Fruit fly (Drosophila melanogaster) whole organism, adult: ENCODE results near the gene CG10175.

Experiments used
- CG11617 ChIP-seq: fragments of 200-800 bp; sonication (Bioruptor generic); optimal IDR thresholded peaks from 2 replicates; lab custom pipeline; 2017; ENCODE audit warnings: mild to moderate bottlenecking, missing biosample characterization, missing genetic modification reagents, missing genetic modification characterization
- CG12768 ChIP-seq: fragments of 200-800 bp; sonication (Bioruptor generic); optimal IDR thresholded peaks from 2 replicates; lab custom pipeline; 2017; ENCODE audit warnings: missing biosample characterization, missing genetic modification characterization, mild to moderate bottlenecking, moderate library complexity, missing genetic modification reagents
- CG14711 ChIP-seq: fragments of 200-800 bp; sonication (Bioruptor generic); optimal IDR thresholded peaks from 2 replicates; lab custom pipeline; 2018; ENCODE audit warnings: missing biosample characterization, mild to moderate bottlenecking, missing genetic modification characterization, moderate library complexity
- CG5204 ChIP-seq: fragments of 200-800 bp; sonication (Bioruptor generic); optimal IDR thresholded peaks from 2 replicates; lab custom pipeline; 2016; ENCODE audit warnings: missing biosample characterization, missing genetic modification characterization
- Clk ChIP-seq: fragments of 200-800 bp; sonication (Bioruptor generic); optimal IDR thresholded peaks from 2 replicates; lab custom pipeline; 2017; ENCODE audit warnings: missing biosample characterization, missing genetic modification characterization
- Crg-1 ChIP-seq: fragments of 200-800 bp; sonication (Bioruptor generic); optimal IDR thresholded peaks from 2 replicates; lab custom pipeline; 2016; ENCODE audit warnings: missing biosample characterization, missing genetic modification characterization
- Hr96 ChIP-seq: fragments of 200-800 bp; sonication (Bioruptor generic); optimal IDR thresholded peaks from 2 replicates; lab custom pipeline; 2016; ENCODE audit warnings: missing biosample characterization, missing genetic modification characterization
- Mnt ChIP-seq: fragments of 200-800 bp; sonication (Bioruptor generic); optimal IDR thresholded peaks from 2 replicates; lab custom pipeline; 2016; ENCODE audit warnings: missing biosample characterization, mild to moderate bottlenecking, missing genetic modification characterization
- cic ChIP-seq: fragments of 200-800 bp; sonication (Bioruptor generic); optimal IDR thresholded peaks from 2 replicates; lab custom pipeline; 2017; ENCODE audit warnings: missing biosample characterization, mild to moderate bottlenecking, missing genetic modification characterization, moderate library complexity
- cnc ChIP-seq, 2 experiments: fragments of >200 bp; optimal IDR thresholded peaks; 2 replicates each; lab custom pipeline; 2017
- kay ChIP-seq: fragments of 200-800 bp; sonication (Bioruptor generic); peaks from one replicate; lab custom pipeline; 2016; ENCODE audit warnings: missing biosample characterization, missing genetic modification characterization, borderline replicate concordance
- tj ChIP-seq: fragments of 200-800 bp; sonication (Bioruptor generic); optimal IDR thresholded peaks from 3 replicates; lab custom pipeline; 2017; ENCODE audit warnings: missing biosample characterization, mild to moderate bottlenecking, missing genetic modification characterization, moderate library complexity

DNA sequence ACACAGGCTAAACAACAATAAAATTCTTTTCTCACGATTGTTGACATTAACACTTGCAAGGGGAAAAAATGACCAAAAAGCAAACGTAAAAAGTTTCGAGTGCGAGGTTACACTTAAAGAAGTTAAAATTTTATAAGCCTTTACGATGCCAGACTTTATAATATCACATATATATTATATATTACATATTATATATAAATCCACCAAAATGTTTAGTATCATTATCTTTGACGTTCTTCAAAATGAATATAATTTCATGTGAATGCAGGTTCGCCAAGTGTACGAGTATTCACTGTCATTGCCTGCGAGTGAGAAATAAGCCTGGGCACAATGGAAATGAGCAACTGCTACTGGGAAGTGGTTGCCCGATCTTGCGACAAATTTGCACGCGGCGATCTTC, 22.5 kb downstream of the CG10175 start:
- no peak for TF ChIP-seq cic (GFP tag; lab: Kevin White, UChicago)
- no peak for TF ChIP-seq Crg-1 (GFP tag; lab: Kevin White, UChicago)
- TF ChIP-seq Hr96: no peak
- no peak for TF ChIP-seq kay
- no peak for TF ChIP-seq CG14711 (tag; lab: Kevin White, UChicago)
- TF ChIP-seq cnc (optimal IDR thresholded peaks at IDR 0.05; lab: Kevin White, UChicago): no peak
- no peak for TF ChIP-seq CG11617
- no peak for TF ChIP-seq Mnt (GFP tag; lab: Kevin White, UChicago)
- no peak for TF ChIP-seq CG12768 (GFP tag; lab: Kevin White, UChicago)
- no peak for TF ChIP-seq tj (GFP tag; lab: Kevin White, UChicago)
- no peak for TF ChIP-seq Clk (GFP tag; lab: Kevin White, UChicago)
- no peak for TF ChIP-seq CG5204 (GFP tag; lab: Kevin White, UChicago)
